Worm (Caenorhabditis elegans): ENCODE data around the gene C06B8.3.

C06B8.3 gene

DNA sequence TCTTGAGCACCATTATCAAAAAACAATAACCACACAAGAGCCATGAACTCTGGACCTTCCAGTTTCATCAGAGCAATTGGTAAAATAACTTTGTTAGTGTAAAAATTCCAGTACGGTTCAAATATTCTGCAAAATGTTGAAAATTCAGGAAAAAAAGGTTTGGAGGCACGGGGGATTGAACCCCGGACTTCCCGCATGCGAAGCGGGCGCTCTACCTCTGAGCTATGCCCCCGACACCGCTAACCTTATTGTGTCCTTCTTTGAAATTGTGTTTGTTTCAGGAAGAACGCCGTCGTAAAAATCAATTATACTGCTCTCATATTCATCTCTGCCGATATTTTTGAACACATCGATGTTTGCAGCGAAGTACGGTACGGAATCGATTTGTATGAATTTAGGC, 4.6 kb downstream of the C06B8.3 start (continued):
- TF ChIP-seq lsl-1 (GFP tag; optimal IDR thresholded peaks at IDR 0.05) (peak; percentile 27), lag-1 (GFP tag; IDR thresholded peaks at IDR 0.05) (no peak), snpc-1.3 (tag; optimal IDR thresholded peaks at IDR 0.05; ENCODE audit: insufficient read depth) (peak; percentile 52), B0035.1 (tag; optimal IDR thresholded peaks at IDR 0.05) (no peak), ztf-22 (GFP tag; optimal IDR thresholded peaks at IDR 0.05) (no peak), dox-1 (GFP tag; IDR thresholded peaks at IDR 0.05) (peak; percentile 35; the same call in 1 of the 2 replicates), let-526 (GFP tag; IDR thresholded peaks at IDR 0.05) (no peak), unc-130 (GFP tag; optimal IDR thresholded peaks at IDR 0.05) (no peak), lin-26 (GFP tag; IDR thresholded peaks at IDR 0.05) (no peak), ceh-40 (GFP tag; IDR thresholded peaks at IDR 0.05) (no peak), repo-1 (tag; optimal IDR thresholded peaks at IDR 0.05) (no peak), C17E4.6 (GFP tag; IDR thresholded peaks at IDR 0.05) (no peak), nhr-80 (tag; optimal IDR thresholded peaks at IDR 0.05) (no peak), egl-18 (GFP tag; IDR thresholded peaks at IDR 0.05) (no peak), B0261.1 (tag; optimal IDR thresholded peaks at IDR 0.05) (peak; percentile 83), nhr-90 (tag; optimal IDR thresholded peaks at IDR 0.05) (peak; percentile 63), sea-2 (GFP tag; IDR thresholded peaks at IDR 0.05) (no peak), F57A8.1 (GFP tag; optimal IDR thresholded peaks at IDR 0.05) (no peak), zim-3 (tag; optimal IDR thresholded peaks at IDR 0.05) (no peak), hlh-26 (GFP tag; conservative IDR thresholded peaks at IDR 0.05) (no peak), ccch-3 (GFP tag; optimal IDR thresholded peaks at IDR 0.05) (no peak), bed-1 (GFP tag; IDR thresholded peaks at IDR 0.05) (no peak), cebp-2 (GFP tag; IDR thresholded peaks at IDR 0.05) (no peak), ceh-79 (tag; optimal IDR thresholded peaks at IDR 0.05) (no peak), ceh-100 (GFP tag; IDR thresholded peaks at IDR 0.05) (peak; percentile 47; the same call in 1 of the 2 replicates), B0336.3 (GFP tag; IDR thresholded peaks at IDR 0.05) (no peak), attf-6 (GFP tag; IDR thresholded peaks at IDR 0.05) (0 out of 2 replicates have a peak, but pooled peaks have one; percentile 35), him-1 (tag; optimal IDR thresholded peaks at IDR 0.05) (peak; percentile 67), pha-4 (tag; optimal IDR thresholded peaks at IDR 0.05) (no peak), ztf-6 (GFP tag; IDR thresholded peaks at IDR 0.05) (no peak), lsy-27 (tag; optimal IDR thresholded peaks at IDR 0.05; ENCODE audit: borderline replicate concordance, insufficient read depth) (no peak), efl-1 (GFP tag; optimal IDR thresholded peaks at IDR 0.05) (no peak), madf-6 (GFP tag; IDR thresholded peaks at IDR 0.05) (peak; percentile 61), F49E8.2 (tag; optimal IDR thresholded peaks at IDR 0.05; ENCODE audit: insufficient read depth) (peak; percentile 47), somi-1 (GFP tag; optimal IDR thresholded peaks at IDR 0.05) (no peak), T26A5.8 (tag; optimal IDR thresholded peaks at IDR 0.05) (peak; percentile 61), egl-44 (GFP tag; IDR thresholded peaks at IDR 0.05) (0 out of 2 replicates have a peak, but pooled peaks have one; percentile 36), akir-1 (GFP tag; optimal IDR thresholded peaks at IDR 0.05) (no peak), ztf-28 (GFP tag; IDR thresholded peaks at IDR 0.05) (no peak), ztf-26 (tag; optimal IDR thresholded peaks at IDR 0.05) (no peak), madf-8 (GFP tag; conservative IDR thresholded peaks at IDR 0.05) (no peak), xnd-1 (tag; optimal IDR thresholded peaks at IDR 0.05) (no peak), rec-8 (tag; optimal IDR thresholded peaks at IDR 0.05) (peak in 1 of 2 experiments; percentile 53), dpff-1 (tag; optimal IDR thresholded peaks at IDR 0.05) (no peak), F55B11.4 (tag; optimal IDR thresholded peaks at IDR 0.05; ENCODE audit: borderline replicate concordance, insufficient read depth) (no peak), sdz-38 (tag; optimal IDR thresholded peaks at IDR 0.05) (no peak), madf-10 (tag; optimal IDR thresholded peaks at IDR 0.05) (no peak), mes-4 (tag; optimal IDR thresholded peaks at IDR 0.05) (peak; percentile 56), die-1 (tag; optimal IDR thresholded peaks at IDR 0.05) (peak; percentile 55)
